Worm (Caenorhabditis elegans): ENCODE results near the gene srh-45.

- TF ChIP-seq elt-3 (tag; optimal IDR thresholded peaks at IDR 0.05) (no peak), nhr-6 (tag; optimal IDR thresholded peaks at IDR 0.05) (no peak)
Observed at ce11 chrV:11352893-11353292, 48.1 kb upstream of the srh-45 start, which contains the start of gene npr-25.
